Worm (Caenorhabditis elegans) whole organism, L1 larva: Measurements from ENCODE around the gene epic-2.
A peak's percentile ranks its signal among the peaks of the same experiment; 100 is the strongest.

ENCODE experiments used
- C04F5.9 ChIP-seq: sonication (generic microtip); optimal IDR thresholded peaks from 2 replicates; lab custom pipeline; 2016; ENCODE audit warnings: missing genetic modification characterization, missing compliant biosample characterization
- F16B12.6 ChIP-seq: fragments of 150-350 bp; optimal IDR thresholded peaks from 2 replicates; lab custom pipeline; 2014; ENCODE audit warnings: missing biosample characterization, missing genetic modification characterization
- aha-1 ChIP-seq: fragments of 150-350 bp; optimal IDR thresholded peaks from 2 replicates; lab custom pipeline; 2014; ENCODE audit warnings: missing biosample characterization, missing genetic modification characterization
- blmp-1 ChIP-seq: fragments of 150-350 bp; optimal IDR thresholded peaks from 2 replicates; lab custom pipeline; 2014; ENCODE audit warnings: missing biosample characterization, missing genetic modification characterization
- ceh-63 ChIP-seq: fragments of 200-800 bp; sonication (Bioruptor generic); optimal IDR thresholded peaks from 2 replicates; lab custom pipeline; 2018; ENCODE audit warnings: mild to moderate bottlenecking, missing genetic modification characterization, missing compliant biosample characterization
- ceh-8 ChIP-seq: fragments of 200-800 bp; sonication (Bioruptor generic); optimal IDR thresholded peaks from 2 replicates; lab custom pipeline; 2018; ENCODE audit warnings: mild to moderate bottlenecking, missing genetic modification characterization, moderate library complexity, missing compliant biosample characterization
- ceh-82 ChIP-seq, 3 experiments: fragments of 150-350 bp in 1 of 3; sonication (generic microtip) in 2 of 3; optimal IDR thresholded peaks; 2 replicates each; lab custom pipeline; 2014 to 2017; ENCODE audit warnings: missing biosample characterization in 3 of 3, missing genetic modification characterization in 3 of 3
- ces-1 ChIP-seq: fragments of 150-350 bp; optimal IDR thresholded peaks from 2 replicates; lab custom pipeline; 2014; ENCODE audit warnings: missing biosample characterization, missing genetic modification reagents, missing genetic modification characterization
- dpl-1 ChIP-seq, 3 experiments: fragments of 150-350 bp in 2 of 3; sonication (generic microtip) in 1 of 3; optimal IDR thresholded peaks; 2 replicates each; lab custom pipeline; 2014 to 2017; ENCODE audit warnings: missing biosample characterization in 3 of 3, missing genetic modification characterization in 3 of 3, missing genetic modification reagents in 3 of 3
- dsc-1 ChIP-seq: sonication (generic microtip); optimal IDR thresholded peaks from 2 replicates; lab custom pipeline; 2016; ENCODE audit warnings: mild to moderate bottlenecking, missing genetic modification characterization, missing compliant biosample characterization
- efl-1 ChIP-seq, 4 experiments: fragments of 150-350 bp; optimal IDR thresholded peaks in 3 of 4; peaks in 1 of 4; 1 replicate in 1 of 4; 2 replicates in 3 of 4; lab custom pipeline; 2014; ENCODE audit warnings: missing biosample characterization in 2 of 4, missing genetic modification characterization in 2 of 4, missing genetic modification reagents in 2 of 4
- egl-13 ChIP-seq: sonication (generic microtip); optimal IDR thresholded peaks from 2 replicates; lab custom pipeline; 2016; ENCODE audit warnings: missing genotype, missing genetic modification reagents, missing genetic modification characterization, missing compliant biosample characterization
- egl-27 ChIP-seq, 2 experiments: fragments of 150-350 bp in 1 of 2; sonication (generic microtip); optimal IDR thresholded peaks; 3 replicates each; lab custom pipeline; 2017 to 2018; ENCODE audit warnings: missing biosample characterization in 2 of 2, missing genetic modification characterization in 2 of 2, missing genetic modification reagents in 2 of 2
- elt-2 ChIP-seq: sonication (generic microtip); optimal IDR thresholded peaks from 2 replicates; lab custom pipeline; 2016; ENCODE audit warnings: missing genetic modification characterization, mild to moderate bottlenecking, inconsistent platforms, missing compliant biosample characterization, missing genetic modification reagents
- elt-3 ChIP-seq, 6 experiments: fragments of 150-350 bp in 1 of 6; sonication (generic microtip); optimal IDR thresholded peaks; 2 replicates each; lab custom pipeline; 2017 to 2018; ENCODE audit warnings: missing biosample characterization in 6 of 6, missing genetic modification characterization in 6 of 6, inconsistent platforms in 1 of 6
- ets-5 ChIP-seq: fragments of 200-800 bp; sonication (Bioruptor generic); IDR thresholded peaks from 2 replicates; pipeline ENCODE4 v1.3.6; 2022; ENCODE audit warnings: missing genetic modification characterization, missing compliant biosample characterization
- fkh-10 ChIP-seq: sonication (generic microtip); optimal IDR thresholded peaks from 2 replicates; lab custom pipeline; 2017; ENCODE audit warnings: missing biosample characterization, missing genetic modification reagents, missing genetic modification characterization
- fkh-4 ChIP-seq: sonication (generic microtip); optimal IDR thresholded peaks from 2 replicates; lab custom pipeline; 2016; ENCODE audit warnings: missing compliant biosample characterization, missing genetic modification characterization, borderline replicate concordance
- fkh-8 ChIP-seq: sonication (generic microtip); optimal IDR thresholded peaks from 2 replicates; lab custom pipeline; 2016; ENCODE audit warnings: mild to moderate bottlenecking, missing genetic modification characterization, missing compliant biosample characterization
- fos-1 ChIP-seq: fragments of 150-350 bp; optimal IDR thresholded peaks from 2 replicates; lab custom pipeline; 2014; ENCODE audit warnings: missing biosample characterization, missing genetic modification characterization
- grh-1 ChIP-seq: fragments of 200-800 bp; sonication (Bioruptor generic); IDR thresholded peaks from 2 replicates; pipeline ENCODE4 v1.3.6; 2022; ENCODE audit warnings: missing genetic modification reagents, missing genetic modification characterization, missing compliant biosample characterization
- hlh-17 ChIP-seq: fragments of 200-800 bp; sonication (Bioruptor generic); optimal IDR thresholded peaks from 2 replicates; lab custom pipeline; 2018; ENCODE audit warnings: missing genetic modification characterization, mild to moderate bottlenecking, missing compliant biosample characterization, moderate library complexity, borderline replicate concordance
- hpl-2 ChIP-seq: fragments of 150-350 bp; optimal IDR thresholded peaks from 2 replicates; lab custom pipeline; 2014; ENCODE audit warnings: missing biosample characterization, missing genetic modification reagents, missing genetic modification characterization
- isw-1 ChIP-seq: fragments of 200-800 bp; sonication (Bioruptor generic); IDR thresholded peaks from 2 replicates; pipeline ENCODE4 v1.3.6; 2022; ENCODE audit warnings: missing genetic modification characterization, missing compliant biosample characterization
- jun-1 ChIP-seq: fragments of 150-350 bp; optimal IDR thresholded peaks from 2 replicates; lab custom pipeline; 2014; ENCODE audit warnings: missing biosample characterization, missing genetic modification reagents, missing genetic modification characterization
- lin-14 ChIP-seq: fragments of 200-800 bp; sonication (Bioruptor generic); optimal IDR thresholded peaks from 2 replicates; lab custom pipeline; 2018; ENCODE audit warnings: mild to moderate bottlenecking, missing genetic modification characterization, moderate library complexity, missing compliant biosample characterization
- lin-15B ChIP-seq: fragments of 150-350 bp; sonication (generic microtip); optimal IDR thresholded peaks from 3 replicates; lab custom pipeline; 2014; ENCODE audit warnings: missing biosample characterization, missing genetic modification characterization
- lin-39 ChIP-seq: fragments of 150-350 bp; optimal IDR thresholded peaks from 2 replicates; lab custom pipeline; 2014; ENCODE audit warnings: missing biosample characterization, missing genetic modification reagents, missing genetic modification characterization
- mdl-1 ChIP-seq, 2 experiments: fragments of 150-350 bp; optimal IDR thresholded peaks; 2 replicates each; lab custom pipeline; 2014 to 2017; ENCODE audit warnings: missing biosample characterization in 2 of 2, missing genetic modification characterization in 2 of 2, inconsistent platforms in 1 of 2
- mef-2 ChIP-seq: fragments of 150-350 bp; optimal IDR thresholded peaks from 2 replicates; lab custom pipeline; 2014; ENCODE audit warnings: missing biosample characterization, missing genetic modification characterization
- nhr-12 ChIP-seq: sonication (generic microtip); optimal IDR thresholded peaks from 2 replicates; lab custom pipeline; 2017; ENCODE audit warnings: missing biosample characterization, missing genetic modification characterization
- nhr-19 ChIP-seq: fragments of 200-800 bp; sonication (Bioruptor generic); conservative IDR thresholded peaks from 2 replicates; pipeline ENCODE4 v1.3.6; 2022; ENCODE audit warnings: missing genetic modification characterization, missing compliant biosample characterization
- nhr-20 ChIP-seq: sonication (generic microtip); optimal IDR thresholded peaks from 2 replicates; lab custom pipeline; 2016; ENCODE audit warnings: mild to moderate bottlenecking, missing genetic modification characterization, missing compliant biosample characterization
- nhr-47 ChIP-seq: sonication (generic microtip); optimal IDR thresholded peaks from 2 replicates; lab custom pipeline; 2016; ENCODE audit warnings: mild to moderate bottlenecking, missing genetic modification characterization, moderate library complexity, missing compliant biosample characterization
- nhr-71 ChIP-seq: sonication (generic microtip); optimal IDR thresholded peaks from 2 replicates; lab custom pipeline; 2016; ENCODE audit warnings: mild to moderate bottlenecking, missing genetic modification characterization, moderate library complexity, missing compliant biosample characterization
- nhr-77 ChIP-seq: fragments of 150-350 bp; optimal IDR thresholded peaks from 2 replicates; lab custom pipeline; 2014; ENCODE audit warnings: missing biosample characterization, missing genetic modification characterization
- nhr-84 ChIP-seq: sonication (generic microtip); optimal IDR thresholded peaks from 2 replicates; lab custom pipeline; 2017; ENCODE audit warnings: missing biosample characterization, missing genetic modification characterization
- pax-3 ChIP-seq: fragments of 200-800 bp; sonication (Bioruptor generic); optimal IDR thresholded peaks from 2 replicates; lab custom pipeline; 2018; ENCODE audit warnings: mild to moderate bottlenecking, missing genetic modification characterization, moderate library complexity, missing compliant biosample characterization
- pqm-1 ChIP-seq: sonication (generic microtip); optimal IDR thresholded peaks from 3 replicates; lab custom pipeline; 2017; ENCODE audit warnings: missing biosample characterization, missing genetic modification characterization
- snpc-4 ChIP-seq: fragments of 150-350 bp; optimal IDR thresholded peaks from 2 replicates; lab custom pipeline; 2014; ENCODE audit warnings: missing biosample characterization, missing genetic modification characterization
- snu-23 ChIP-seq: sonication (generic microtip); optimal IDR thresholded peaks from 2 replicates; lab custom pipeline; 2016; ENCODE audit warnings: missing genetic modification characterization, missing compliant biosample characterization
- sup-37 ChIP-seq: fragments of 200-800 bp; sonication (Bioruptor generic); optimal IDR thresholded peaks from 2 replicates; lab custom pipeline; 2018; ENCODE audit warnings: mild to moderate bottlenecking, missing genetic modification characterization, missing compliant biosample characterization
- swsn-7 ChIP-seq: sonication (generic microtip); optimal IDR thresholded peaks from 2 replicates; lab custom pipeline; 2016; ENCODE audit warnings: missing genetic modification characterization, missing compliant biosample characterization
- tbx-2 ChIP-seq: sonication (generic microtip); optimal IDR thresholded peaks from 2 replicates; lab custom pipeline; 2016; ENCODE audit warnings: missing genetic modification characterization, missing compliant biosample characterization
- unc-130 ChIP-seq: fragments of 150-350 bp; optimal IDR thresholded peaks from 2 replicates; lab custom pipeline; 2017; ENCODE audit warnings: missing biosample characterization, missing genetic modification characterization, inconsistent platforms
- unc-62 ChIP-seq: fragments of 150-350 bp; optimal IDR thresholded peaks from 2 replicates; lab custom pipeline; 2014; ENCODE audit warnings: missing biosample characterization, missing genetic modification reagents, missing genetic modification characterization
- unc-86 ChIP-seq: sonication (generic microtip); optimal IDR thresholded peaks from 2 replicates; lab custom pipeline; 2016; ENCODE audit warnings: missing genetic modification characterization, missing compliant biosample characterization
- unc-98 ChIP-seq: fragments of 200-800 bp; sonication (Bioruptor generic); IDR thresholded peaks from 2 replicates; pipeline ENCODE4 v1.3.6; 2022; ENCODE audit warnings: missing genetic modification characterization, missing compliant biosample characterization
- xbp-1 ChIP-seq: sonication (generic microtip); optimal IDR thresholded peaks from 2 replicates; lab custom pipeline; 2016; ENCODE audit warnings: missing genetic modification characterization, missing compliant biosample characterization
- ztf-11 ChIP-seq, 2 experiments: sonication (generic microtip); optimal IDR thresholded peaks; 2 replicates each; lab custom pipeline; 2016 to 2017; ENCODE audit warnings: missing genetic modification characterization in 2 of 2, missing biosample characterization in 1 of 2, missing compliant biosample characterization in 1 of 2
- ztf-4 ChIP-seq: fragments of 150-350 bp; optimal IDR thresholded peaks from 2 replicates; lab custom pipeline; 2014; ENCODE audit warnings: missing biosample characterization, missing genetic modification characterization

Gene epic-2

ce11 chrIV:1722463-1722862 lies 1.9 kb downstream of the epic-2 start:
- TF ChIP-seq ceh-8 = peak; percentile 49

- TF ChIP-seq fos-1 (tag; lab: Kevin White, UChicago) (no peak), snu-23 (no peak), jun-1 (no peak), unc-86 (tag; lab: Kevin White, UChicago) (no peak), swsn-7 (tag; lab: Kevin White, UChicago) (no peak), C04F5.9 (tag; lab: Kevin White, UChicago) (no peak), nhr-12 (no peak), egl-27 (tag; optimal IDR thresholded peaks at IDR 0.05; lab: Kevin White, UChicago) (no peak), isw-1 (GFP tag; lab: Robert Waterston, UW) (no peak), ztf-4 (tag; lab: Kevin White, UChicago) (no peak), lin-39 (no peak), sup-37 (GFP tag; lab: Kevin White, UChicago) (no peak), blmp-1 (tag; lab: Kevin White, UChicago) (no peak), ztf-11 (tag; optimal IDR thresholded peaks at IDR 0.05; lab: Kevin White, UChicago) (no peak), unc-98 (no peak), F16B12.6 (tag; lab: Kevin White, UChicago) (no peak), efl-1 (optimal IDR thresholded peaks at IDR 0.05; lab: Kevin White, UChicago) (no peak), efl-1 (GFP tag; optimal IDR thresholded peaks at IDR 0.05 in 1 of 2; lab: Kevin White, UChicago) (peak in 1 of 2 experiments; percentile 72), ceh-63 (GFP tag; lab: Kevin White, UChicago) (no peak), hpl-2 (GFP tag; lab: Kevin White, UChicago) (no peak), unc-62 (GFP tag; lab: Kevin White, UChicago) (no peak), nhr-71 (peak; percentile 25), fkh-4 (no peak), fkh-10 (no peak), dsc-1 (tag; lab: Kevin White, UChicago) (no peak), fkh-8 (no peak), nhr-19 (GFP tag; lab: Robert Waterston, UW) (no peak), dpl-1 (GFP tag; optimal IDR thresholded peaks at IDR 0.05; lab: Kevin White, UChicago) (no peak), lin-14 (GFP tag; lab: Kevin White, UChicago) (no peak), pax-3 (no peak), pqm-1 (tag; lab: Kevin White, UChicago) (no peak), unc-130 (tag; lab: Kevin White, UChicago) (no peak), grh-1 (GFP tag; lab: Robert Waterston, UW) (0 out of 2 replicates have a peak, but pooled peaks have one; percentile 31), mef-2 (tag; lab: Kevin White, UChicago) (no peak), ces-1 (GFP tag; lab: Kevin White, UChicago) (no peak), hlh-17 (GFP tag; lab: Kevin White, UChicago) (no peak), ceh-8 (no peak), elt-3 (tag; optimal IDR thresholded peaks at IDR 0.05; lab: Kevin White, UChicago) (peak in 1 of 6 experiments; percentile 18), ets-5 (GFP tag; lab: Robert Waterston, UW) (no peak), nhr-20 (tag; lab: Kevin White, UChicago) (peak; percentile 12), snpc-4 (no peak), egl-13 (tag; lab: Kevin White, UChicago) (no peak), mdl-1 (tag; optimal IDR thresholded peaks at IDR 0.05; lab: Kevin White, UChicago) (no peak), lin-15B (no peak), nhr-47 (tag; lab: Kevin White, UChicago) (peak; percentile 11), aha-1 (tag; lab: Kevin White, UChicago) (no peak), ceh-82 (tag; optimal IDR thresholded peaks at IDR 0.05; lab: Kevin White, UChicago) (no peak), elt-2 (tag; lab: Kevin White, UChicago) (no peak), tbx-2 (tag; lab: Kevin White, UChicago) (no peak), nhr-84 (tag; lab: Kevin White, UChicago) (no peak), nhr-77 (tag; lab: Kevin White, UChicago) (no peak), xbp-1 (tag; lab: Kevin White, UChicago) (no peak)
Measured at ce11 chrIV:1722953-1723352, 2.4 kb downstream of the epic-2 start.
